Fruit fly (Drosophila melanogaster) whole organism, embryonic: ENCODE results near the gene CG7352.

Experiments used
- Atf6 ChIP-seq: fragments of 200-800 bp; sonication (Bioruptor generic); IDR thresholded peaks from 2 replicates; pipeline ENCODE4 v1.3.6; 2022; ENCODE audit warnings: missing biosample characterization, missing genetic modification characterization
- Bdp1 ChIP-seq: fragments of 200-800 bp; sonication (Bioruptor generic); optimal IDR thresholded peaks from 3 replicates; lab custom pipeline; 2016; ENCODE audit warnings: missing biosample characterization, missing genetic modification characterization
- CG10267 ChIP-seq: fragments of 200-800 bp; sonication (Bioruptor generic); optimal IDR thresholded peaks from 2 replicates; lab custom pipeline; 2018; ENCODE audit warnings: missing biosample characterization, mild to moderate bottlenecking, missing genetic modification characterization, moderate library complexity
- CG10431 ChIP-seq: fragments of 200-800 bp; sonication (Bioruptor generic); optimal IDR thresholded peaks from 3 replicates; lab custom pipeline; 2018; ENCODE audit warnings: missing biosample characterization, mild to moderate bottlenecking, missing genetic modification characterization
- CG13287 ChIP-seq: fragments of 200-800 bp; sonication (Bioruptor generic); IDR thresholded peaks from 2 replicates; pipeline ENCODE4 v1.3.6; 2022; ENCODE audit warnings: missing biosample characterization, missing genetic modification characterization; ENCODE audit not compliant: partially characterized antibody
- CG14710 ChIP-seq: fragments of 200-800 bp; sonication (Bioruptor generic); optimal IDR thresholded peaks from 3 replicates; lab custom pipeline; 2019; ENCODE audit warnings: missing biosample characterization, mild to moderate bottlenecking, missing genetic modification characterization, moderate library complexity
- CG14860 ChIP-seq: fragments of 200-800 bp; sonication (Bioruptor generic); IDR thresholded peaks from 3 replicates; pipeline ENCODE4 v1.3.6; 2022; ENCODE audit warnings: missing biosample characterization, missing genetic modification characterization; ENCODE audit not compliant: partially characterized antibody
- CG15514 ChIP-seq: fragments of 200-800 bp; sonication (Bioruptor generic); optimal IDR thresholded peaks from 3 replicates; lab custom pipeline; 2017; ENCODE audit warnings: missing biosample characterization, missing genetic modification characterization, mild to moderate bottlenecking, moderate library complexity, missing genetic modification reagents
- CG1603 ChIP-seq: fragments of 200-800 bp; sonication (Bioruptor generic); optimal IDR thresholded peaks from 2 replicates; lab custom pipeline; 2019; ENCODE audit warnings: missing biosample characterization, mild to moderate bottlenecking, missing genetic modification characterization, moderate library complexity
- CG17385 ChIP-seq: fragments of 200-800 bp; sonication (Bioruptor generic); optimal IDR thresholded peaks from 3 replicates; lab custom pipeline; 2018; ENCODE audit warnings: missing biosample characterization, mild to moderate bottlenecking, missing genetic modification characterization
- CG2202 ChIP-seq: fragments of 200-800 bp; sonication (Bioruptor generic); optimal IDR thresholded peaks from 2 replicates; lab custom pipeline; 2018; ENCODE audit warnings: missing biosample characterization, mild to moderate bottlenecking, missing genetic modification characterization
- CG4617 ChIP-seq: fragments of 200-800 bp; sonication (Bioruptor generic); optimal IDR thresholded peaks from 3 replicates; lab custom pipeline; 2016; ENCODE audit warnings: missing biosample characterization, missing genetic modification characterization, borderline replicate concordance
- CG4730 ChIP-seq: fragments of 200-800 bp; sonication (Bioruptor generic); IDR thresholded peaks from 2 replicates; pipeline ENCODE4 v1.3.6; 2022; ENCODE audit warnings: missing biosample characterization, missing genetic modification characterization
- CG8765 ChIP-seq: fragments of 200-800 bp; sonication (Bioruptor generic); IDR thresholded peaks from 2 replicates; pipeline ENCODE4 v1.3.6; 2022; ENCODE audit warnings: missing biosample characterization, missing genetic modification characterization
- E2f1 ChIP-seq: fragments of 200-800 bp; sonication (Bioruptor generic); IDR thresholded peaks from 2 replicates; pipeline ENCODE4 v1.3.6; 2022; ENCODE audit warnings: missing biosample characterization, missing genetic modification characterization
- E2f2 ChIP-seq: fragments of 200-800 bp; sonication (Bioruptor generic); IDR thresholded peaks from 2 replicates; pipeline ENCODE4 v1.3.6; 2022; ENCODE audit warnings: missing biosample characterization, missing genetic modification characterization
- Elba2 ChIP-seq: fragments of 200-800 bp; sonication (Bioruptor generic); optimal IDR thresholded peaks from 3 replicates; lab custom pipeline; 2016; ENCODE audit warnings: missing biosample characterization, missing genetic modification characterization
- HLH4C ChIP-seq: fragments of 200-800 bp; sonication (Bioruptor generic); IDR thresholded peaks from 3 replicates; pipeline ENCODE4 v1.3.6; 2022; ENCODE audit warnings: missing biosample characterization, missing genetic modification characterization; ENCODE audit not compliant: partially characterized antibody
- Hey ChIP-seq: fragments of 200-800 bp; sonication (Bioruptor generic); optimal IDR thresholded peaks from 3 replicates; lab custom pipeline; 2018; ENCODE audit warnings: missing biosample characterization, mild to moderate bottlenecking, missing genetic modification characterization
- MBD-R2 ChIP-seq: fragments of 200-800 bp; sonication (Bioruptor generic); IDR thresholded peaks from 2 replicates; pipeline ENCODE4 v1.3.6; 2022; ENCODE audit warnings: missing biosample characterization, missing genetic modification characterization
- Med ChIP-seq: fragments of 200-800 bp; sonication (Bioruptor generic); peaks from one replicate; lab custom pipeline; 2016; ENCODE audit warnings: missing biosample characterization, missing genetic modification characterization, mild to moderate bottlenecking, inconsistent platforms, moderate library complexity
- Myb ChIP-seq: fragments of 200-800 bp; sonication (Bioruptor generic); optimal IDR thresholded peaks from 2 replicates; lab custom pipeline; 2016; ENCODE audit warnings: missing biosample characterization, missing genetic modification characterization
- Rfx ChIP-seq: fragments of 200-800 bp; sonication (Bioruptor generic); IDR thresholded peaks from 2 replicates; pipeline ENCODE4 v1.3.6; 2022; ENCODE audit warnings: missing biosample characterization, missing genetic modification characterization
- Scr ChIP-seq: fragments of 200-800 bp; sonication (Bioruptor generic); IDR thresholded peaks from 2 replicates; pipeline ENCODE4 v1.3.6; 2022; ENCODE audit warnings: missing biosample characterization, missing genetic modification characterization; ENCODE audit not compliant: partially characterized antibody
- Sry-β ChIP-seq: fragments of 200-800 bp; sonication (Bioruptor generic); optimal IDR thresholded peaks from 2 replicates; lab custom pipeline; 2018; ENCODE audit warnings: missing biosample characterization, mild to moderate bottlenecking, missing genetic modification characterization, moderate library complexity
- Sry-δ ChIP-seq: fragments of 200-800 bp; sonication (Bioruptor generic); optimal IDR thresholded peaks from 2 replicates; lab custom pipeline; 2016; ENCODE audit warnings: missing biosample characterization, missing genetic modification characterization
- bbx ChIP-seq: fragments of 200-800 bp; sonication (Bioruptor generic); IDR thresholded peaks from 2 replicates; pipeline ENCODE4 v1.3.6; 2022; ENCODE audit warnings: missing biosample characterization, missing genetic modification characterization; ENCODE audit not compliant: partially characterized antibody
- chinmo ChIP-seq: fragments of 200-800 bp; sonication (Bioruptor generic); IDR thresholded peaks from 4 replicates; pipeline ENCODE4 v1.3.6; 2022; ENCODE audit warnings: missing biosample characterization, missing genetic modification characterization; ENCODE audit not compliant: partially characterized antibody
- crol ChIP-seq: fragments of 200-800 bp; sonication (Bioruptor generic); IDR thresholded peaks from 2 replicates; pipeline ENCODE4 v1.3.6; 2022; ENCODE audit warnings: missing biosample characterization, missing genetic modification characterization
- crp ChIP-seq, 2 experiments: fragments of 200-800 bp; sonication (Bioruptor generic); optimal IDR thresholded peaks; 2 replicates in 1 of 2; 3 replicates in 1 of 2; lab custom pipeline; 2017; ENCODE audit warnings: missing biosample characterization in 2 of 2, missing genetic modification characterization in 2 of 2, mild to moderate bottlenecking in 1 of 2, moderate library complexity in 1 of 2
- ems ChIP-seq: fragments of 200-800 bp; sonication (Bioruptor generic); optimal IDR thresholded peaks from 3 replicates; lab custom pipeline; 2016; ENCODE audit warnings: missing biosample characterization, missing genetic modification characterization
- gcm ChIP-seq: fragments of 200-800 bp; sonication (Bioruptor generic); optimal IDR thresholded peaks from 2 replicates; lab custom pipeline; 2019; ENCODE audit warnings: missing biosample characterization, mild to moderate bottlenecking, missing genetic modification characterization, moderate library complexity
- gfzf ChIP-seq: fragments of 200-800 bp; sonication (Bioruptor generic); optimal IDR thresholded peaks from 2 replicates; lab custom pipeline; 2016; ENCODE audit warnings: missing biosample characterization, mild to moderate bottlenecking, missing genetic modification characterization, moderate library complexity
- hkb ChIP-seq, 2 experiments: fragments of 200-800 bp in 1 of 2; fragments of >200 bp in 1 of 2; sonication (Bioruptor generic) in 1 of 2; IDR thresholded peaks in 1 of 2; optimal IDR thresholded peaks in 1 of 2; 2 replicates each; pipeline versions ENCODE4 v1.3.6 to Lab custom; 2017 to 2022; ENCODE audit warnings: missing biosample characterization in 1 of 2, missing genetic modification characterization in 1 of 2
- insv ChIP-seq, 2 experiments: fragments of 200-800 bp; sonication (Bioruptor generic); optimal IDR thresholded peaks; 3 replicates each; lab custom pipeline; 2016 to 2018; ENCODE audit warnings: missing biosample characterization in 2 of 2, missing genetic modification characterization in 2 of 2
- jigr1 ChIP-seq: fragments of 200-800 bp; sonication (Bioruptor generic); IDR thresholded peaks from 3 replicates; pipeline ENCODE4 v1.3.6; 2022; ENCODE audit warnings: missing biosample characterization, missing genetic modification characterization
- knrl ChIP-seq: fragments of 200-800 bp; sonication (Bioruptor generic); IDR thresholded peaks from 3 replicates; pipeline ENCODE4 v1.3.6; 2022; ENCODE audit warnings: missing biosample characterization, missing genetic modification characterization; ENCODE audit not compliant: partially characterized antibody
- lilli ChIP-seq: fragments of 200-800 bp; sonication (Bioruptor generic); optimal IDR thresholded peaks from 3 replicates; lab custom pipeline; 2016; ENCODE audit warnings: missing biosample characterization, missing genetic modification characterization
- nmo ChIP-seq: fragments of 200-800 bp; sonication (Bioruptor generic); optimal IDR thresholded peaks from 2 replicates; lab custom pipeline; 2018; ENCODE audit warnings: missing biosample characterization, mild to moderate bottlenecking, missing genetic modification characterization, moderate library complexity
- peb ChIP-seq: fragments of 200-800 bp; sonication (Bioruptor generic); IDR thresholded peaks from 2 replicates; pipeline ENCODE4 v1.3.6; 2022; ENCODE audit warnings: missing biosample characterization, missing genetic modification characterization
- pita ChIP-seq: fragments of 200-800 bp; sonication (Bioruptor generic); optimal IDR thresholded peaks from 2 replicates; lab custom pipeline; 2017; ENCODE audit warnings: missing biosample characterization, mild to moderate bottlenecking, missing genetic modification characterization
- pzg ChIP-seq: fragments of 200-800 bp; sonication (Bioruptor generic); optimal IDR thresholded peaks from 3 replicates; lab custom pipeline; 2018; ENCODE audit warnings: missing biosample characterization, mild to moderate bottlenecking, missing genetic modification characterization, moderate library complexity
- row ChIP-seq: fragments of 200-800 bp; sonication (Bioruptor generic); IDR thresholded peaks from 3 replicates; pipeline ENCODE4 v1.3.6; 2022; ENCODE audit warnings: missing biosample characterization, missing genetic modification characterization
- sens ChIP-seq: fragments of 200-800 bp; sonication (Bioruptor generic); peaks from one replicate; lab custom pipeline; 2016; ENCODE audit warnings: missing biosample characterization, missing genetic modification characterization
- stwl ChIP-seq: fragments of 200-800 bp; sonication (Bioruptor generic); optimal IDR thresholded peaks from 3 replicates; lab custom pipeline; 2018; ENCODE audit warnings: missing biosample characterization, mild to moderate bottlenecking, missing genetic modification characterization, moderate library complexity
- tup ChIP-seq: fragments of 200-800 bp; sonication (Bioruptor generic); optimal IDR thresholded peaks from 2 replicates; lab custom pipeline; 2016; ENCODE audit warnings: missing biosample characterization, mild to moderate bottlenecking, missing genetic modification characterization, moderate library complexity
- vvl ChIP-seq: fragments of 200-800 bp; sonication (Bioruptor generic); IDR thresholded peaks from 2 replicates; pipeline ENCODE4 v1.3.6; 2022; ENCODE audit warnings: missing biosample characterization, missing genetic modification characterization
- zen ChIP-seq: fragments of 200-800 bp; sonication (Bioruptor generic); optimal IDR thresholded peaks from 3 replicates; lab custom pipeline; 2018; ENCODE audit warnings: missing biosample characterization, mild to moderate bottlenecking, missing genetic modification characterization, moderate library complexity

Gene CG7352

dm6 chr3R:8340675-8341275, 6.6 kb upstream of the CG7352 start, which contains the start of the genes COX7A and Arl2 (continued):
- TF ChIP-seq vvl (GFP tag; lab: Robert Waterston, UW) (0 out of 2 replicates have a peak, but pooled peaks have one; percentile 39), CG14710 (tag; lab: Kevin White, UChicago) (peak; percentile 44), Scr (peak; percentile 93), CG15514 (GFP tag; lab: Kevin White, UChicago) (peak; percentile 47), Elba2 (no peak), gfzf (GFP tag; lab: Kevin White, UChicago) (peak; percentile 42), Sry-δ (peak; percentile 78), lilli (GFP tag; lab: Kevin White, UChicago) (peak; percentile 20), Myb (peak; percentile 1), insv (GFP tag; optimal IDR thresholded peaks at IDR 0.05; lab: Kevin White, UChicago) (peak in 1 of 2 experiments; percentile 1), CG10267 (peak; percentile 22), CG10431 (GFP tag; lab: Kevin White, UChicago) (peak; percentile 17), HLH4C (GFP tag; lab: Robert Waterston, UW) (peak; percentile 90), E2f1 (0 out of 2 replicates have a peak, but pooled peaks have one; percentile 17), chinmo (GFP tag; lab: Robert Waterston, UW) (peak; percentile 83; the same call in 3 of the 4 replicates), Atf6 (GFP tag; lab: Robert Waterston, UW) (0 out of 2 replicates have a peak, but pooled peaks have one; percentile 23), bbx (GFP tag; lab: Robert Waterston, UW) (peak; percentile 97), row (GFP tag; lab: Robert Waterston, UW) (peak; percentile 43; the same call in 2 of the 3 replicates), Med (peak; percentile 81), Sry-β (GFP tag; lab: Kevin White, UChicago) (no peak), tup (no peak), CG8765 (GFP tag; lab: Robert Waterston, UW) (no peak), knrl (GFP tag; lab: Robert Waterston, UW) (peak; percentile 92), nmo (GFP tag; lab: Kevin White, UChicago) (peak; percentile 27), pita (GFP tag; lab: Kevin White, UChicago) (no peak), hkb (optimal IDR thresholded peaks at IDR 0.05; lab: Kevin White, UChicago) (no peak), hkb (GFP tag; IDR thresholded peaks at IDR 0.05; lab: Robert Waterston, UW) (no peak), stwl (peak; percentile 61), jigr1 (peak; percentile 27; the same call in 1 of the 3 replicates), CG14860 (GFP tag; lab: Robert Waterston, UW) (peak; percentile 91), sens (GFP tag; lab: Kevin White, UChicago) (peak; percentile 68), CG4730 (GFP tag; lab: Robert Waterston, UW) (no peak), Rfx (no peak), crp (GFP tag; optimal IDR thresholded peaks at IDR 0.05; lab: Kevin White, UChicago) (peak; percentile 34 to 83)

- TF ChIP-seq CG1603 (tag; lab: Kevin White, UChicago) (peak; percentile 14), crol (GFP tag; lab: Robert Waterston, UW) (no peak), Hey (tag; lab: Kevin White, UChicago) (no peak), Bdp1 (GFP tag; lab: Kevin White, UChicago) (no peak), gcm (GFP tag; lab: Kevin White, UChicago) (no peak), stwl (peak; percentile 14), peb (GFP tag; lab: Robert Waterston, UW) (no peak), ems (no peak), MBD-R2 (GFP tag; lab: Robert Waterston, UW) (peak; percentile 73), zen (tag; lab: Kevin White, UChicago) (no peak), row (GFP tag; lab: Robert Waterston, UW) (peak; percentile 42; the same call in 2 of the 3 replicates), CG13287 (GFP tag; lab: Robert Waterston, UW) (0 out of 2 replicates have a peak, but pooled peaks have one; percentile 19), CG4617 (GFP tag; lab: Kevin White, UChicago) (peak; percentile 24), CG2202 (tag; lab: Kevin White, UChicago) (no peak), knrl (GFP tag; lab: Robert Waterston, UW) (0 out of 3 replicates have a peak, but pooled peaks have one; percentile 27), CG17385 (peak; percentile 92), E2f2 (GFP tag; lab: Robert Waterston, UW) (peak; percentile 71), pzg (peak; percentile 37)
Measured at dm6 chr3R:8343251-8343744, 4.1 kb upstream of the CG7352 start, which contains the start of the genes PNKP and COX7AL. TSS of gene PNKP (minus strand) at chr3R:8343516. TSS of gene COX7AL (plus strand) at chr3R:8343669.
